Fruit fly (Drosophila melanogaster) whole organism, prepupa: ENCODE data around the gene CG43750.

Source experiments
- Blimp-1 ChIP-seq: fragments of 200-800 bp; sonication (Bioruptor generic); optimal IDR thresholded peaks from 3 replicates; lab custom pipeline; 2017; ENCODE audit warnings: missing biosample characterization, missing genetic modification characterization, mild to moderate bottlenecking, moderate library complexity, missing genetic modification reagents
- CG10631 ChIP-seq: fragments of 200-800 bp; sonication (Bioruptor generic); optimal IDR thresholded peaks from 2 replicates; lab custom pipeline; 2016; ENCODE audit warnings: missing biosample characterization, missing genetic modification characterization
- CG11762 ChIP-seq: fragments of 200-800 bp; sonication (Bioruptor generic); optimal IDR thresholded peaks from 3 replicates; lab custom pipeline; 2016; ENCODE audit warnings: missing biosample characterization, missing genetic modification characterization; ENCODE audit not compliant: insufficient read depth
- CG11902 ChIP-seq: fragments of 200-800 bp; sonication (Bioruptor generic); optimal IDR thresholded peaks from 3 replicates; lab custom pipeline; 2016; ENCODE audit warnings: missing biosample characterization, missing genetic modification characterization
- CG15336 ChIP-seq: fragments of 200-800 bp; sonication (Bioruptor generic); IDR thresholded peaks from 2 replicates; pipeline ENCODE4 v1.3.6; 2022; ENCODE audit warnings: missing biosample characterization, missing genetic modification characterization
- CG1621 ChIP-seq: fragments of 200-800 bp; sonication (Bioruptor generic); optimal IDR thresholded peaks from 3 replicates; lab custom pipeline; 2018; ENCODE audit warnings: missing biosample characterization, mild to moderate bottlenecking, missing genetic modification characterization
- CG16779 ChIP-seq: fragments of 200-800 bp; sonication (Bioruptor generic); optimal IDR thresholded peaks from 3 replicates; lab custom pipeline; 2017; ENCODE audit warnings: missing biosample characterization, mild to moderate bottlenecking, missing genetic modification characterization
- CG3032 ChIP-seq: fragments of 200-800 bp; optimal IDR thresholded peaks from 2 replicates; lab custom pipeline; 2019; ENCODE audit warnings: missing biosample characterization, mild to moderate bottlenecking, missing genetic modification characterization, moderate library complexity
- CG31627 ChIP-seq: fragments of 200-800 bp; sonication (Bioruptor generic); optimal IDR thresholded peaks from 3 replicates; lab custom pipeline; 2016; ENCODE audit warnings: missing biosample characterization, missing genetic modification characterization
- CG34406 ChIP-seq: fragments of 200-800 bp; sonication (Bioruptor generic); optimal IDR thresholded peaks from 3 replicates; lab custom pipeline; 2016; ENCODE audit warnings: missing biosample characterization, missing genetic modification characterization
- CG3919 ChIP-seq: fragments of 200-800 bp; sonication (Bioruptor generic); optimal IDR thresholded peaks from 3 replicates; lab custom pipeline; 2016; ENCODE audit warnings: missing biosample characterization, missing genetic modification characterization
- CG4318 ChIP-seq: fragments of 200-800 bp; sonication (Bioruptor generic); optimal IDR thresholded peaks from 3 replicates; lab custom pipeline; 2017; ENCODE audit warnings: missing biosample characterization, mild to moderate bottlenecking, missing genetic modification characterization
- CG6163 ChIP-seq: fragments of 200-800 bp; sonication (Bioruptor generic); IDR thresholded peaks from 3 replicates; pipeline ENCODE4 v1.3.6; 2022; ENCODE audit warnings: missing biosample characterization, missing genetic modification characterization
- CG6792 ChIP-seq: fragments of 200-800 bp; sonication (Bioruptor generic); optimal IDR thresholded peaks from 3 replicates; lab custom pipeline; 2016; ENCODE audit warnings: missing biosample characterization, missing genetic modification characterization
- CG6808 ChIP-seq: fragments of 200-800 bp; sonication (Bioruptor generic); optimal IDR thresholded peaks from 3 replicates; lab custom pipeline; 2017; ENCODE audit warnings: missing biosample characterization, missing genetic modification characterization, mild to moderate bottlenecking, moderate library complexity, missing genetic modification reagents
- CG7368 ChIP-seq: fragments of 200-800 bp; sonication (Bioruptor generic); optimal IDR thresholded peaks from 3 replicates; lab custom pipeline; 2016; ENCODE audit warnings: missing biosample characterization, missing genetic modification characterization
- CG8119 ChIP-seq: fragments of 200-800 bp; sonication (Bioruptor generic); IDR thresholded peaks from 3 replicates; pipeline ENCODE4 v1.3.6; 2022; ENCODE audit warnings: missing biosample characterization, missing genetic modification characterization
- CG8319 ChIP-seq: fragments of 200-800 bp; sonication (Bioruptor generic); optimal IDR thresholded peaks from 3 replicates; lab custom pipeline; 2016; ENCODE audit warnings: missing biosample characterization, missing genetic modification characterization
- CG8632 ChIP-seq: fragments of 200-800 bp; sonication (Bioruptor generic); optimal IDR thresholded peaks from 3 replicates; lab custom pipeline; 2016; ENCODE audit warnings: missing biosample characterization, missing genetic modification characterization
- CG9139 ChIP-seq: fragments of 200-800 bp; sonication (Bioruptor generic); optimal IDR thresholded peaks from 3 replicates; lab custom pipeline; 2017; ENCODE audit warnings: missing biosample characterization, mild to moderate bottlenecking, missing genetic modification characterization
- Eip75B ChIP-seq: fragments of 200-800 bp; sonication (Bioruptor generic); optimal IDR thresholded peaks from 3 replicates; lab custom pipeline; 2016; ENCODE audit warnings: missing biosample characterization, missing genetic modification characterization
- Eip78C ChIP-seq: fragments of 200-800 bp; sonication (Bioruptor generic); peaks from one replicate; lab custom pipeline; 2016; ENCODE audit warnings: missing biosample characterization, missing genetic modification characterization
- Eip93F ChIP-seq: fragments of 200-800 bp; sonication (Bioruptor generic); optimal IDR thresholded peaks from 2 replicates; lab custom pipeline; 2016; ENCODE audit warnings: missing biosample characterization, mild to moderate bottlenecking, missing genetic modification characterization
- Ets21C ChIP-seq: fragments of 200-800 bp; sonication (Bioruptor generic); optimal IDR thresholded peaks from 3 replicates; lab custom pipeline; 2016; ENCODE audit warnings: missing biosample characterization, missing genetic modification characterization
- Gug ChIP-seq: fragments of 200-800 bp; sonication (Bioruptor generic); IDR thresholded peaks from 2 replicates; pipeline ENCODE4 v1.3.6; 2022; ENCODE audit warnings: missing biosample characterization, missing genetic modification characterization
- Hr38 ChIP-seq: sonication (Bioruptor generic); optimal IDR thresholded peaks from 2 replicates; lab custom pipeline; 2016; ENCODE audit warnings: missing biosample characterization, missing genetic modification characterization
- Hr39 ChIP-seq: fragments of 200-800 bp; sonication (Bioruptor generic); optimal IDR thresholded peaks from 2 replicates; lab custom pipeline; 2016; ENCODE audit warnings: missing biosample characterization, missing genetic modification characterization
- Hr4 ChIP-seq: fragments of 200-800 bp; sonication (Bioruptor generic); optimal IDR thresholded peaks from 3 replicates; lab custom pipeline; 2016; ENCODE audit warnings: missing biosample characterization, missing genetic modification characterization
- Lpt ChIP-seq: fragments of 200-800 bp; sonication (Bioruptor generic); optimal IDR thresholded peaks from 3 replicates; lab custom pipeline; 2016; ENCODE audit warnings: missing biosample characterization, missing genetic modification characterization
- Met ChIP-seq: fragments of 200-800 bp; sonication (Bioruptor generic); optimal IDR thresholded peaks from 3 replicates; lab custom pipeline; 2016; ENCODE audit warnings: missing biosample characterization, missing genetic modification characterization
- OdsH ChIP-seq: fragments of 200-800 bp; sonication (Bioruptor generic); optimal IDR thresholded peaks from 3 replicates; lab custom pipeline; 2016; ENCODE audit warnings: missing biosample characterization, missing genetic modification characterization
- Smox ChIP-seq: fragments of 200-800 bp; sonication (Bioruptor generic); optimal IDR thresholded peaks from 3 replicates; lab custom pipeline; 2016; ENCODE audit warnings: missing biosample characterization, missing genetic modification characterization
- Sox14 ChIP-seq: fragments of 200-800 bp; sonication (Bioruptor generic); optimal IDR thresholded peaks from 3 replicates; lab custom pipeline; 2016; ENCODE audit warnings: missing biosample characterization, missing genetic modification characterization
- Sox15 ChIP-seq: fragments of 200-800 bp; sonication (Bioruptor generic); optimal IDR thresholded peaks from 3 replicates; lab custom pipeline; 2016; ENCODE audit warnings: missing biosample characterization, missing genetic modification characterization
- cyc ChIP-seq: fragments of 200-800 bp; sonication (Bioruptor generic); optimal IDR thresholded peaks from 3 replicates; lab custom pipeline; 2016; ENCODE audit warnings: missing biosample characterization, missing genetic modification characterization
- dac ChIP-seq: fragments of 200-800 bp; sonication (Bioruptor generic); optimal IDR thresholded peaks from 2 replicates; lab custom pipeline; 2017; ENCODE audit warnings: missing biosample characterization, mild to moderate bottlenecking, missing genetic modification characterization
- dsx ChIP-seq: fragments of 200-800 bp; optimal IDR thresholded peaks from 3 replicates; lab custom pipeline; 2019; ENCODE audit warnings: missing biosample characterization, mild to moderate bottlenecking, missing genetic modification characterization, moderate library complexity; ENCODE audit not compliant: poor library complexity, severe bottlenecking
- eg ChIP-seq: fragments of 200-800 bp; sonication (Bioruptor generic); IDR thresholded peaks from 3 replicates; pipeline ENCODE4 v1.3.6; 2022; ENCODE audit warnings: missing biosample characterization, missing genetic modification characterization
- esn ChIP-seq: fragments of 200-800 bp; sonication (Bioruptor generic); optimal IDR thresholded peaks from 2 replicates; lab custom pipeline; 2016; ENCODE audit warnings: missing biosample characterization, mild to moderate bottlenecking, missing genetic modification characterization, moderate library complexity
- fd85E ChIP-seq: fragments of 200-800 bp; sonication (Bioruptor generic); optimal IDR thresholded peaks from 3 replicates; lab custom pipeline; 2016; ENCODE audit warnings: missing biosample characterization, missing genetic modification characterization
- fkh ChIP-seq: fragments of 200-800 bp; sonication (Bioruptor generic); optimal IDR thresholded peaks from 3 replicates; lab custom pipeline; 2017; ENCODE audit warnings: missing biosample characterization, mild to moderate bottlenecking, missing genetic modification characterization, moderate library complexity
- lz ChIP-seq: fragments of 200-800 bp; sonication (Bioruptor generic); optimal IDR thresholded peaks from 3 replicates; lab custom pipeline; 2016; ENCODE audit warnings: missing biosample characterization, missing genetic modification characterization
- net ChIP-seq: fragments of 200-800 bp; sonication (Bioruptor generic); optimal IDR thresholded peaks from 3 replicates; lab custom pipeline; 2016; ENCODE audit warnings: missing biosample characterization, missing genetic modification characterization
- pdm3 ChIP-seq: fragments of 200-800 bp; sonication (Bioruptor generic); optimal IDR thresholded peaks from 3 replicates; lab custom pipeline; 2016; ENCODE audit warnings: missing biosample characterization, missing genetic modification characterization
- salr ChIP-seq, 2 experiments: fragments of 200-800 bp; sonication (Bioruptor generic); optimal IDR thresholded peaks; 3 replicates each; lab custom pipeline; 2016 to 2018; ENCODE audit warnings: missing biosample characterization in 2 of 2, missing genetic modification characterization in 2 of 2, mild to moderate bottlenecking in 1 of 2
- spab ChIP-seq: fragments of 200-800 bp; sonication (Bioruptor generic); optimal IDR thresholded peaks from 2 replicates; lab custom pipeline; 2017; ENCODE audit warnings: missing biosample characterization, mild to moderate bottlenecking, missing genetic modification characterization, missing genetic modification reagents
- ss ChIP-seq, 2 experiments: fragments of 200-800 bp; sonication (Bioruptor generic); optimal IDR thresholded peaks; 2 replicates in 1 of 2; 3 replicates in 1 of 2; lab custom pipeline; 2017 to 2018; ENCODE audit warnings: mild to moderate bottlenecking in 2 of 2, missing biosample characterization in 2 of 2, missing genetic modification characterization in 2 of 2, moderate library complexity in 1 of 2
- svp ChIP-seq: fragments of 200-800 bp; sonication (Bioruptor generic); peaks from one replicate; lab custom pipeline; 2016; ENCODE audit warnings: missing biosample characterization, missing genetic modification characterization
- topi ChIP-seq: fragments of 200-800 bp; sonication (Bioruptor generic); optimal IDR thresholded peaks from 3 replicates; lab custom pipeline; 2016; ENCODE audit warnings: missing biosample characterization, missing genetic modification characterization

Gene CG43750

dm6 chr2L:2434222-2434621, 43.7 kb upstream of the CG43750 start (continued):
- TF ChIP-seq CG3032 (tag; lab: Kevin White, UChicago) = no peak

- TF ChIP-seq CG6163 (peak; percentile 99), ss (GFP tag; optimal IDR thresholded peaks at IDR 0.05; lab: Kevin White, UChicago) (peak; percentile 98 to 99), Hr38 (GFP tag; lab: Kevin White, UChicago) (peak; percentile 94), CG3919 (GFP tag; lab: Kevin White, UChicago) (peak; percentile 99), CG7368 (GFP tag; lab: Kevin White, UChicago) (peak; percentile 98), Eip78C (GFP tag; lab: Kevin White, UChicago) (peak; percentile 100), svp (GFP tag; lab: Kevin White, UChicago) (peak; percentile 95), topi (GFP tag; lab: Kevin White, UChicago) (peak; percentile 92), CG1621 (tag; lab: Kevin White, UChicago) (peak; percentile 99), dac (GFP tag; lab: Kevin White, UChicago) (peak; percentile 98), CG34406 (GFP tag; lab: Kevin White, UChicago) (peak; percentile 95), CG15336 (peak; percentile 98), Hr4 (GFP tag; lab: Kevin White, UChicago) (peak; percentile 99), CG6808 (peak; percentile 99), net (GFP tag; lab: Kevin White, UChicago) (peak; percentile 97), CG11902 (GFP tag; lab: Kevin White, UChicago) (peak; percentile 96), CG31627 (peak; percentile 88), spab (GFP tag; lab: Kevin White, UChicago) (peak; percentile 99), Blimp-1 (peak; percentile 24), Met (GFP tag; lab: Kevin White, UChicago) (peak; percentile 87), CG10631 (GFP tag; lab: Kevin White, UChicago) (peak; percentile 98), Sox15 (GFP tag; lab: Kevin White, UChicago) (peak; percentile 97), CG16779 (tag; lab: Kevin White, UChicago) (peak; percentile 95), CG11762 (GFP tag; lab: Kevin White, UChicago) (peak; percentile 98), Lpt (GFP tag; lab: Kevin White, UChicago) (peak; percentile 99), CG9139 (GFP tag; lab: Kevin White, UChicago) (peak; percentile 98), pdm3 (GFP tag; lab: Kevin White, UChicago) (peak; percentile 99), lz (peak; percentile 91), esn (GFP tag; lab: Kevin White, UChicago) (peak; percentile 90), Eip93F (GFP tag; lab: Kevin White, UChicago) (peak; percentile 57), Smox (GFP tag; lab: Kevin White, UChicago) (peak; percentile 82), eg (GFP tag; lab: Robert Waterston, UW) (peak; percentile 99), Eip75B (GFP tag; lab: Kevin White, UChicago) (peak; percentile 98), dsx (GFP tag; lab: Kevin White, UChicago) (peak; percentile 98), OdsH (GFP tag; lab: Kevin White, UChicago) (peak; percentile 99), CG8632 (GFP tag; lab: Kevin White, UChicago) (peak; percentile 96), CG6792 (peak; percentile 97), Hr39 (GFP tag; lab: Kevin White, UChicago) (peak; percentile 90), salr (GFP tag; optimal IDR thresholded peaks at IDR 0.05; lab: Kevin White, UChicago) (peak; percentile 98 to 99), Gug (GFP tag; lab: Robert Waterston, UW) (peak; percentile 97), cyc (GFP tag; lab: Kevin White, UChicago) (peak; percentile 90), CG8319 (GFP tag; lab: Kevin White, UChicago) (peak; percentile 95), Ets21C (peak; percentile 86), CG3032 (tag; lab: Kevin White, UChicago) (peak; percentile 99), CG4318 (GFP tag; lab: Kevin White, UChicago) (peak; percentile 98), fd85E (GFP tag; lab: Kevin White, UChicago) (peak; percentile 90), Sox14 (GFP tag; lab: Kevin White, UChicago) (peak; percentile 99), CG8119 (GFP tag; lab: Robert Waterston, UW) (peak; percentile 98), fkh (GFP tag; lab: Kevin White, UChicago) (no peak)
These were observed 43.1 kb upstream of the CG43750 start for dm6 chr2L:2433494-2434054.
